Fruit fly (Drosophila melanogaster) S2 (cell line): ENCODE results near the gene Ir94h.

ENCODE experiments used
- CG8478 ChIP-seq: fragments of >200 bp; optimal IDR thresholded peaks from 2 replicates; lab custom pipeline; 2018
- CTCF ChIP-seq, 2 experiments: fragments of >200 bp; optimal IDR thresholded peaks; 2 replicates each; lab custom pipeline; 2018

- TF ChIP-seq CG8478 (lab: Kevin White, UChicago) (no peak), CTCF (optimal IDR thresholded peaks at IDR 0.05; lab: Kevin White, UChicago) (no peak)
These were observed 20.1 kb downstream of the Ir94h start, which contains the start of gene CG34289 for dm6 chr3R:23507376-23507775.
